Fruit fly (Drosophila melanogaster): ENCODE data around the gene Pburs.
A peak's percentile ranks its signal among the peaks of the same experiment; 100 is the strongest.

Pburs gene

DNA sequence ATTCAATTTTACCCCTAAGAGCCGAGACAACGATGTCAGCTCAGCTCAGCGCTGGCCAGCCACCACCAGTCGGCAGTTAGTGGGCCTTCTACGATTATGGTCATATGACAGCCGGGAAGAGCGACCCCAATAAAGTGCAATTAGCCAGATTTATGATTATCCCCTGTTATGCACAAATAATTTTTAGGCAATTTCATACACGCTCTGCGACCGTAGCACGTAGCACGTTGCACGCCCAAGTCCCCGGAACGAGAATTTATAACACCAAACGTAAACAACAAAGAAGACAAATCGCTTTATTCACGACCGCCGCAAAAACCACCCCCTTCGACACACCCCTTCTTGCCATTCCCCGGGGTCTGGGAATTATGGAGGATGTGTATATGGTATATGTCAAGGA, 37.1 kb upstream of the Pburs start (continued):
- TF ChIP-seq pan (optimal IDR thresholded peaks at IDR 0.05), result no peak
- peak in 1 of 2 experiments; percentile 17 for TF ChIP-seq pan (GFP tag; optimal IDR thresholded peaks at IDR 0.05 in 1 of 2, IDR thresholded peaks at IDR 0.05 in 1 of 2)
- TF ChIP-seq Awh (GFP tag; IDR thresholded peaks at IDR 0.05), result peak; percentile 29; the same call in 1 of the 2 replicates
- no peak for TF ChIP-seq CG33213 (GFP tag; optimal IDR thresholded peaks at IDR 0.05)
- TF ChIP-seq kni (GFP tag; optimal IDR thresholded peaks at IDR 0.05), result peak; percentile 64
- TF ChIP-seq Bteb2 (GFP tag; optimal IDR thresholded peaks at IDR 0.05), result no peak
- TF ChIP-seq abd-A (tag; optimal IDR thresholded peaks at IDR 0.05), result peak; percentile 65
- no peak for TF ChIP-seq CG18599 (GFP tag; optimal IDR thresholded peaks at IDR 0.05)
- TF ChIP-seq Hmr (GFP tag; optimal IDR thresholded peaks at IDR 0.05), result no peak

DNA sequence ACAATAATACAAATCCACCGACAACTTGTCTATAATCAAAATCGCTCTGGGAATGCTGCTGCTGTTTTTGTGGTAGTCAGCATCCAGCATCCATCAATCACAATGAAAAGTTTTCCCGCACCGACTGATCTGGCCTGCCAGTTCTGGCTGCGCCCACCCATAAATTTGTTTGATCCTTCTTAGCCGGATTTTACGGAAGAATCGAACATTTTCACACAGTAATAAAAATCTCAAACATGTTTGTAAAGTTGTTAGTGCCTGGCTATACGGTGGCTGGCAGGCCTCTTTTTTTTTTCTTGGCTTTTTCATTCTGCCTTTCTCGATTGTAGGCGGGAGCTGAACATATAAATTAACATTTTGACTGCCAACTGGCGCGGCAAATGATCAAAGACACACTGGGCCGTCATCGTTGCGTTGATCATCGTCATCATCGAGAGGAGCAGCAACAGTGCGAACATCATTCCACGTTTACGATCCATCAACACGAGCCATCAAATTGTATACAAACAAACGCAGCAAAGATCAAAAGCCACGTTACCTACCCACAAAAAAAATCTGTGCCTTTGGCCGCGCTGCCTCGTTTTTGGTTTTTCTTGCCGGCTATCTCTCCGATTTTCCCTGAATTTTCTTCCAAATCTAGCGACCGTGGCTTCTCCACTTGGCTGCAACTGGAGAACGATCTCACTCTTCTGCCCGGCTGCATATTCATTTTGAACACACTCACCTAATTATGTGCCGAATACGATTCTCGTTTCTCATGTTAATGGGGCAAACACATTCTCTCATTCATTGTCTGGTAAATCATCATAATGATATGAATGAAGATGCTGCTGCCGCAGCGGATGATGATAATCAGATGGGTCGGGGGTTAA, 36.0 kb upstream of the Pburs start:
- TF ChIP-seq twi (tag; optimal IDR thresholded peaks at IDR 0.05), result peak; percentile 38
- TF ChIP-seq abd-A (tag; optimal IDR thresholded peaks at IDR 0.05), result peak; percentile 50
- peak; percentile 24 for TF ChIP-seq Jarid2 (GFP tag; optimal IDR thresholded peaks at IDR 0.05)
- no peak for TF ChIP-seq CG7745 (tag; optimal IDR thresholded peaks at IDR 0.05)
- peak; percentile 35 for TF ChIP-seq CG10543 (GFP tag; optimal IDR thresholded peaks at IDR 0.05)
- peak; percentile 76 for TF ChIP-seq sqz (GFP tag; optimal IDR thresholded peaks at IDR 0.05)
- TF ChIP-seq vvl (GFP tag; IDR thresholded peaks at IDR 0.05), result no peak
- TF ChIP-seq sr (GFP tag; IDR thresholded peaks at IDR 0.05), result 0 out of 3 replicates have a peak, but pooled peaks have one; percentile 15
- TF ChIP-seq dmrt99B (tag; optimal IDR thresholded peaks at IDR 0.05), result no peak
- TF ChIP-seq CG3838 (GFP tag; optimal IDR thresholded peaks at IDR 0.05), result no peak
- no peak for TF ChIP-seq pan (optimal IDR thresholded peaks at IDR 0.05)
- peak in 1 of 2 experiments; percentile 49 for TF ChIP-seq pan (GFP tag; optimal IDR thresholded peaks at IDR 0.05 in 1 of 2, IDR thresholded peaks at IDR 0.05 in 1 of 2)
- TF ChIP-seq CG12391 (tag; optimal IDR thresholded peaks at IDR 0.05), result no peak
- TF ChIP-seq cg (GFP tag; optimal IDR thresholded peaks at IDR 0.05), result no peak
- no peak for TF ChIP-seq Tbp (GFP tag; optimal IDR thresholded peaks at IDR 0.05)
- peak; percentile 95 for TF ChIP-seq CG2199 (GFP tag; IDR thresholded peaks at IDR 0.05)
- TF ChIP-seq CG12155 (GFP tag; optimal IDR thresholded peaks at IDR 0.05), result no peak
- peak; percentile 70 for TF ChIP-seq kni (GFP tag; optimal IDR thresholded peaks at IDR 0.05)
- TF ChIP-seq Stat92E (GFP tag; optimal IDR thresholded peaks at IDR 0.05), result peak in 1 of 3 experiments; percentile 62
- TF ChIP-seq tll (GFP tag; optimal IDR thresholded peaks at IDR 0.05), result peak in 1 of 2 experiments; percentile 84
- TF ChIP-seq pb (GFP tag; optimal IDR thresholded peaks at IDR 0.05), result no peak
- TF ChIP-seq cad (GFP tag; optimal IDR thresholded peaks at IDR 0.05), result peak; percentile 65
- TF ChIP-seq HLH54F (GFP tag; optimal IDR thresholded peaks at IDR 0.05), result no peak
- no peak for TF ChIP-seq cwo (GFP tag; optimal IDR thresholded peaks at IDR 0.05)
- TF ChIP-seq oc (tag; optimal IDR thresholded peaks at IDR 0.05), result peak; percentile 50
- TF ChIP-seq CG10321 (GFP tag; IDR thresholded peaks at IDR 0.05), result no peak
- TF ChIP-seq chn (GFP tag; optimal IDR thresholded peaks at IDR 0.05), result no peak
- peak; percentile 49 for TF ChIP-seq Abd-B (GFP tag; optimal IDR thresholded peaks at IDR 0.05)
- no peak for TF ChIP-seq Sox102F (GFP tag; optimal IDR thresholded peaks at IDR 0.05)
- no peak for TF ChIP-seq CG6854 (GFP tag; optimal IDR thresholded peaks at IDR 0.05)
- no peak for TF ChIP-seq CG13296 (GFP tag; optimal IDR thresholded peaks at IDR 0.05)
- TF ChIP-seq pfk (GFP tag; optimal IDR thresholded peaks at IDR 0.05), result no peak
- TF ChIP-seq CG4360 (GFP tag; IDR thresholded peaks at IDR 0.05), result 0 out of 2 replicates have a peak, but pooled peaks have one; percentile 14
- no peak for TF ChIP-seq CG17612 (GFP tag; IDR thresholded peaks at IDR 0.05)
- TF ChIP-seq CG4328 (GFP tag; optimal IDR thresholded peaks at IDR 0.05), result peak; percentile 16
- TF ChIP-seq trh (GFP tag; optimal IDR thresholded peaks at IDR 0.05), result no peak
- TF ChIP-seq CG11560 (tag; IDR thresholded peaks at IDR 0.05), result no peak
- peak; percentile 40 for TF ChIP-seq sd (tag; optimal IDR thresholded peaks at IDR 0.05)
- TF ChIP-seq Ets65A (GFP tag), result peak; percentile 19
- TF ChIP-seq CG8388 (GFP tag; optimal IDR thresholded peaks at IDR 0.05), result no peak
